Worm (Caenorhabditis elegans) whole organism, L4 larva: ENCODE data around the gene sfxn-1.2.

ENCODE experiments used
- D1046.2 ChIP-seq: fragments of 200-800 bp; sonication (Bioruptor generic); IDR thresholded peaks from 2 replicates; pipeline ENCODE4 v1.3.6; 2022; ENCODE audit warnings: missing genetic modification characterization, missing compliant biosample characterization
- F10B5.3 ChIP-seq: sonication (generic microtip); optimal IDR thresholded peaks from 2 replicates; lab custom pipeline; 2016; ENCODE audit warnings: mild to moderate bottlenecking, missing genetic modification characterization, missing compliant biosample characterization
- T20F7.1 ChIP-seq: fragments of 200-800 bp; sonication (Bioruptor generic); optimal IDR thresholded peaks from 2 replicates; lab custom pipeline; 2018; ENCODE audit warnings: mild to moderate bottlenecking, missing genetic modification characterization, missing compliant biosample characterization
- Y105C5A.15 ChIP-seq: fragments of 200-800 bp; sonication (Bioruptor generic); IDR thresholded peaks from 2 replicates; pipeline ENCODE4 v1.3.6; 2022; ENCODE audit warnings: missing genetic modification characterization, missing compliant biosample characterization
- Y48G9A.11 ChIP-seq: fragments of 200-800 bp; sonication (Bioruptor generic); IDR thresholded peaks from 2 replicates; pipeline ENCODE4 v1.3.6; 2022; ENCODE audit warnings: missing genetic modification reagents, missing genetic modification characterization, missing compliant biosample characterization
- Y5F2A.4 ChIP-seq: fragments of 200-800 bp; sonication (Bioruptor generic); optimal IDR thresholded peaks from 2 replicates; lab custom pipeline; 2018; ENCODE audit warnings: mild to moderate bottlenecking, missing genetic modification characterization, missing compliant biosample characterization
- Y75B8A.6 ChIP-seq: fragments of 200-800 bp; sonication (Bioruptor generic); IDR thresholded peaks from 2 replicates; pipeline ENCODE4 v1.3.6; 2022; ENCODE audit warnings: missing genetic modification reagents, missing genetic modification characterization, missing compliant biosample characterization
- ZK337.2 ChIP-seq: fragments of 200-800 bp; sonication (Bioruptor generic); IDR thresholded peaks from 2 replicates; pipeline ENCODE4 v1.3.6; 2022; ENCODE audit warnings: missing genetic modification reagents, missing genetic modification characterization, missing compliant biosample characterization
- ZK546.5 ChIP-seq, 2 experiments: sonication (generic microtip); optimal IDR thresholded peaks; 2 replicates each; lab custom pipeline; 2017; ENCODE audit warnings: missing biosample characterization in 2 of 2, missing genetic modification characterization in 2 of 2
- aly-2 ChIP-seq: sonication (generic microtip); optimal IDR thresholded peaks from 2 replicates; lab custom pipeline; 2018; ENCODE audit warnings: missing biosample characterization, missing genetic modification characterization
- attf-4 ChIP-seq: sonication (generic microtip); optimal IDR thresholded peaks from 3 replicates; lab custom pipeline; 2017; ENCODE audit warnings: missing biosample characterization, missing genetic modification characterization
- ceh-20 ChIP-seq: fragments of 200-800 bp; sonication (Bioruptor generic); IDR thresholded peaks from 2 replicates; pipeline ENCODE4 v1.3.6; 2022; ENCODE audit warnings: missing genetic modification reagents, missing genetic modification characterization, missing compliant biosample characterization
- ceh-32 ChIP-seq: sonication (generic microtip); optimal IDR thresholded peaks from 2 replicates; lab custom pipeline; 2016; ENCODE audit warnings: mild to moderate bottlenecking, missing genetic modification characterization, missing compliant biosample characterization; ENCODE audit not compliant: poor library complexity
- ceh-62 ChIP-seq: sonication (generic microtip); optimal IDR thresholded peaks from 2 replicates; lab custom pipeline; 2017; ENCODE audit warnings: missing biosample characterization, missing genetic modification characterization
- ceh-82 ChIP-seq: sonication (generic microtip); optimal IDR thresholded peaks from 2 replicates; lab custom pipeline; 2017; ENCODE audit warnings: missing biosample characterization, missing genetic modification characterization
- ces-1 ChIP-seq: fragments of 150-350 bp; sonication (generic microtip); optimal IDR thresholded peaks from 4 replicates; lab custom pipeline; 2014; ENCODE audit warnings: missing biosample characterization, missing genetic modification reagents, missing genetic modification characterization
- daf-16 ChIP-seq, 3 experiments: sonication (generic microtip); optimal IDR thresholded peaks; 2 replicates each; lab custom pipeline; 2016 to 2017; ENCODE audit warnings: missing genetic modification characterization in 3 of 3, missing genetic modification reagents in 3 of 3, mild to moderate bottlenecking in 2 of 3, missing compliant biosample characterization in 2 of 3, missing biosample characterization in 1 of 3, moderate library complexity in 1 of 3
- daf-8 ChIP-seq: fragments of 200-800 bp; sonication (Bioruptor generic); IDR thresholded peaks from 2 replicates; pipeline ENCODE4 v1.3.6; 2022; ENCODE audit warnings: missing genetic modification characterization, missing compliant biosample characterization
- dmd-6 ChIP-seq: fragments of 200-800 bp; sonication (Bioruptor generic); IDR thresholded peaks from 2 replicates; pipeline ENCODE4 v1.3.6; 2022; ENCODE audit warnings: missing genetic modification reagents, missing genetic modification characterization, missing compliant biosample characterization
- dpl-1 ChIP-seq: fragments of 150-350 bp; optimal IDR thresholded peaks from 2 replicates; lab custom pipeline; 2014; ENCODE audit warnings: missing biosample characterization, missing genetic modification reagents, missing genetic modification characterization
- dve-1 ChIP-seq: sonication (generic microtip); optimal IDR thresholded peaks from 2 replicates; lab custom pipeline; 2017; ENCODE audit warnings: antibody characterized with exemption, mild to moderate bottlenecking, missing genetic modification characterization, missing compliant biosample characterization; ENCODE audit not compliant: insufficient read depth
- egl-27 ChIP-seq: sonication (generic microtip); optimal IDR thresholded peaks from 3 replicates; lab custom pipeline; 2017; ENCODE audit warnings: missing biosample characterization, missing genetic modification reagents, missing genetic modification characterization
- fos-1 ChIP-seq: fragments of 150-350 bp; optimal IDR thresholded peaks from 2 replicates; lab custom pipeline; 2014; ENCODE audit warnings: missing biosample characterization, missing genetic modification characterization
- hif-1 ChIP-seq, 2 experiments: sonication (generic microtip); optimal IDR thresholded peaks; 2 replicates each; lab custom pipeline; 2016 to 2017; ENCODE audit warnings: missing compliant biosample characterization in 2 of 2, missing genetic modification characterization in 2 of 2, missing genetic modification reagents in 2 of 2, missing genotype in 2 of 2, mild to moderate bottlenecking in 1 of 2
- hlh-11 ChIP-seq: fragments of 200-800 bp; sonication (Bioruptor generic); optimal IDR thresholded peaks from 2 replicates; lab custom pipeline; 2018; ENCODE audit warnings: mild to moderate bottlenecking, missing genetic modification characterization, missing compliant biosample characterization
- hlh-30 ChIP-seq: sonication (generic microtip); optimal IDR thresholded peaks from 2 replicates; lab custom pipeline; 2017; ENCODE audit warnings: antibody characterized with exemption, mild to moderate bottlenecking, missing genetic modification characterization, missing compliant biosample characterization; ENCODE audit not compliant: insufficient read depth
- lin-1 ChIP-seq: fragments of 200-800 bp; sonication (Bioruptor generic); IDR thresholded peaks from 2 replicates; pipeline ENCODE4 v1.3.6; 2022; ENCODE audit warnings: missing genetic modification reagents, missing genetic modification characterization, missing compliant biosample characterization
- lin-13 ChIP-seq: fragments of 150-350 bp; optimal IDR thresholded peaks from 2 replicates; lab custom pipeline; 2014; ENCODE audit warnings: missing biosample characterization, missing genetic modification reagents, missing genetic modification characterization
- lin-15B ChIP-seq: fragments of 150-350 bp; sonication (generic microtip); optimal IDR thresholded peaks from 3 replicates; lab custom pipeline; 2014; ENCODE audit warnings: missing biosample characterization, missing genetic modification characterization
- lin-38 ChIP-seq: fragments of 200-800 bp; sonication (Bioruptor generic); IDR thresholded peaks from 2 replicates; pipeline ENCODE4 v1.3.6; 2022; ENCODE audit warnings: missing genetic modification reagents, missing genetic modification characterization, missing compliant biosample characterization
- madf-5 ChIP-seq, 2 experiments: fragments of 200-800 bp; sonication (Bioruptor generic); IDR thresholded peaks; 2 replicates each; pipeline ENCODE4 v1.3.6; 2022; ENCODE audit warnings: missing compliant biosample characterization in 2 of 2, missing genetic modification characterization in 2 of 2
- mep-1 ChIP-seq: fragments of 150-350 bp; sonication (generic microtip); optimal IDR thresholded peaks from 3 replicates; lab custom pipeline; 2014; ENCODE audit warnings: missing biosample characterization, missing genetic modification characterization
- mxl-2 ChIP-seq: fragments of 200-800 bp; sonication (Bioruptor generic); conservative IDR thresholded peaks from 2 replicates; pipeline ENCODE4 v1.3.6; 2022; ENCODE audit warnings: missing genetic modification reagents, missing genetic modification characterization, missing compliant biosample characterization
- nhr-10 ChIP-seq: fragments of 150-350 bp; optimal IDR thresholded peaks from 2 replicates; lab custom pipeline; 2014; ENCODE audit warnings: missing biosample characterization, missing genetic modification characterization
- nhr-102 ChIP-seq: sonication (generic microtip); optimal IDR thresholded peaks from 2 replicates; lab custom pipeline; 2016; ENCODE audit warnings: mild to moderate bottlenecking, missing genetic modification characterization, moderate library complexity, missing compliant biosample characterization
- nhr-42 ChIP-seq: fragments of 200-800 bp; sonication (Bioruptor generic); IDR thresholded peaks from 2 replicates; pipeline ENCODE4 v1.3.6; 2022; ENCODE audit warnings: missing genetic modification characterization, missing compliant biosample characterization
- nhr-48 ChIP-seq: sonication (generic microtip); optimal IDR thresholded peaks from 2 replicates; lab custom pipeline; 2016; ENCODE audit warnings: mild to moderate bottlenecking, missing genetic modification characterization, missing compliant biosample characterization
- nhr-77 ChIP-seq: fragments of 150-350 bp; optimal IDR thresholded peaks from 2 replicates; lab custom pipeline; 2014; ENCODE audit warnings: missing biosample characterization, missing genetic modification characterization
- pqm-1 ChIP-seq: sonication (generic microtip); optimal IDR thresholded peaks from 2 replicates; lab custom pipeline; 2017; ENCODE audit warnings: missing biosample characterization, missing genetic modification characterization
- set-16 ChIP-seq: fragments of 200-800 bp; sonication (Bioruptor generic); IDR thresholded peaks from 2 replicates; pipeline ENCODE4 v1.3.6; 2022; ENCODE audit warnings: missing genetic modification reagents, missing genetic modification characterization, missing compliant biosample characterization
- snpc-1.2 ChIP-seq: fragments of 200-800 bp; sonication (Bioruptor generic); IDR thresholded peaks from 2 replicates; pipeline ENCODE4 v1.3.6; 2022; ENCODE audit warnings: missing genetic modification reagents, missing genetic modification characterization, missing compliant biosample characterization
- spr-1 ChIP-seq: sonication (generic microtip); optimal IDR thresholded peaks from 2 replicates; lab custom pipeline; 2016; ENCODE audit warnings: mild to moderate bottlenecking, missing genetic modification characterization, missing compliant biosample characterization
- spr-3 ChIP-seq: fragments of 200-800 bp; sonication (Bioruptor generic); optimal IDR thresholded peaks from 2 replicates; lab custom pipeline; 2018; ENCODE audit warnings: mild to moderate bottlenecking, missing genetic modification characterization, missing compliant biosample characterization
- unc-130 ChIP-seq: sonication (generic microtip); optimal IDR thresholded peaks from 2 replicates; lab custom pipeline; 2016; ENCODE audit warnings: missing genetic modification reagents, missing genetic modification characterization, missing compliant biosample characterization
- unc-39 ChIP-seq: sonication (generic microtip); optimal IDR thresholded peaks from 2 replicates; lab custom pipeline; 2017; ENCODE audit warnings: missing biosample characterization, missing genetic modification characterization
- unc-62 ChIP-seq, 3 experiments: fragments of 150-350 bp in 1 of 3; sonication (generic microtip); optimal IDR thresholded peaks in 2 of 3; peaks in 1 of 3; 1 replicate in 1 of 3; 2 replicates in 2 of 3; lab custom pipeline; 2014 to 2017; ENCODE audit warnings: missing biosample characterization in 3 of 3, missing genetic modification characterization in 3 of 3, missing genetic modification reagents in 3 of 3, missing genotype in 1 of 3
- vab-7 ChIP-seq: fragments of 200-800 bp; sonication (Bioruptor generic); IDR thresholded peaks from 2 replicates; pipeline ENCODE4 v1.3.6; 2022; ENCODE audit warnings: missing genetic modification reagents, missing genetic modification characterization, missing compliant biosample characterization
- zfp-2 ChIP-seq: sonication (generic microtip); optimal IDR thresholded peaks from 2 replicates; lab custom pipeline; 2016; ENCODE audit warnings: mild to moderate bottlenecking, missing genetic modification characterization, missing compliant biosample characterization
- zfp-3 ChIP-seq: fragments of 200-800 bp; sonication (Bioruptor generic); conservative IDR thresholded peaks from 2 replicates; pipeline ENCODE4 v1.3.6; 2022; ENCODE audit warnings: missing genetic modification reagents, missing genetic modification characterization, missing compliant biosample characterization
- zip-2 ChIP-seq: fragments of 150-350 bp; optimal IDR thresholded peaks from 2 replicates; lab custom pipeline; 2014; ENCODE audit warnings: missing biosample characterization, missing genetic modification characterization

The sfxn-1.2 gene

DNA sequence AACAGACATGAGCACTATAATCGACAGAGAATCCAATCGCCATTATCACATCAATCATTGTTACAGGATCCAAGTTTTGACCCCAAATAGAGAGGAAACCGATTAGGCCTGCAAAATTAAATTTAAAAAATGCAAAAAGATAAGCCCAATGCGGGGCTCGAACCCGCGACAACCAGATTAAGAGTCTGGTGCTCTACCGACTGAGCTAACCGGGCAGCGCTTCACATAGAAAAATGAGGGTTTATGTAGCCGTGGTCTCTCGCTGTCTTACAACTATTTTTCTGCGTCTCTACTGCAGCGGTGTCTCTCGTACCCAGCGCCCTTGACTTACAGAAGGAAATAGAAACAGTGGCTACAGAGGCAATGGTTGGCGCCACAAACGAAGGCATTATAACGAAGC lies 28.2 kb upstream of the sfxn-1.2 start (continued):
- TF ChIP-seq lin-15B (tag; lab: Kevin White, UChicago) (no peak), ZK546.5 (tag; optimal IDR thresholded peaks at IDR 0.05; lab: Kevin White, UChicago) (no peak), nhr-10 (tag; lab: Kevin White, UChicago) (no peak), spr-1 (no peak), fos-1 (tag; lab: Kevin White, UChicago) (no peak), hlh-30 (peak; percentile 29), ceh-82 (tag; lab: Kevin White, UChicago) (no peak), lin-38 (GFP tag; lab: Robert Waterston, UW) (peak; percentile 83), hif-1 (tag; optimal IDR thresholded peaks at IDR 0.05; lab: Kevin White, UChicago) (peak in 1 of 2 experiments; percentile 40), unc-130 (peak; percentile 14), dve-1 (tag; lab: Kevin White, UChicago) (peak; percentile 38), lin-13 (GFP tag; lab: Kevin White, UChicago) (peak; percentile 30), aly-2 (tag; lab: Kevin White, UChicago) (no peak), zfp-3 (GFP tag; lab: Robert Waterston, UW) (no peak), spr-3 (GFP tag; lab: Kevin White, UChicago) (peak; percentile 29), vab-7 (GFP tag; lab: Robert Waterston, UW) (peak; percentile 80), egl-27 (tag; lab: Kevin White, UChicago) (no peak), unc-39 (no peak), T20F7.1 (GFP tag; lab: Kevin White, UChicago) (peak; percentile 3), hlh-11 (tag; lab: Kevin White, UChicago) (peak; percentile 45), nhr-77 (tag; lab: Kevin White, UChicago) (peak; percentile 43), pqm-1 (no peak), ZK337.2 (GFP tag; lab: Robert Waterston, UW) (peak; percentile 50; the same call in 1 of the 2 replicates), daf-8 (GFP tag; lab: Robert Waterston, UW) (no peak), mep-1 (tag; lab: Kevin White, UChicago) (peak; percentile 72), F10B5.3 (tag; lab: Kevin White, UChicago) (no peak), Y5F2A.4 (GFP tag; lab: Kevin White, UChicago) (peak; percentile 4), ceh-32 (tag; lab: Kevin White, UChicago) (no peak), nhr-48 (tag; lab: Kevin White, UChicago) (no peak), lin-1 (GFP tag; lab: Robert Waterston, UW) (peak; percentile 47; the same call in 1 of the 2 replicates), Y48G9A.11 (GFP tag; lab: Robert Waterston, UW) (peak; percentile 65; the same call in 1 of the 2 replicates), ceh-20 (GFP tag; lab: Robert Waterston, UW) (peak; percentile 51; the same call in 1 of the 2 replicates), daf-16 (GFP tag; optimal IDR thresholded peaks at IDR 0.05; lab: Kevin White, UChicago) (peak; percentile 8 to 39), daf-16 (tag; optimal IDR thresholded peaks at IDR 0.05; lab: Kevin White, UChicago) (peak; percentile 64), nhr-42 (GFP tag; lab: Robert Waterston, UW) (peak; percentile 74), set-16 (no peak; the same call in 1 of the 2 replicates), ceh-62 (tag; lab: Kevin White, UChicago) (no peak), dpl-1 (peak; percentile 20), unc-62 (GFP tag; optimal IDR thresholded peaks at IDR 0.05 in 1 of 2; lab: Kevin White, UChicago) (peak in 1 of 2 experiments; percentile 77), unc-62 (tag; optimal IDR thresholded peaks at IDR 0.05; lab: Kevin White, UChicago) (no peak), nhr-102 (tag; lab: Kevin White, UChicago) (peak; percentile 16), Y75B8A.6 (GFP tag; lab: Robert Waterston, UW) (no peak), Y105C5A.15 (peak; percentile 85), snpc-1.2 (peak; percentile 77; the same call in 1 of the 2 replicates), madf-5 (GFP tag; IDR thresholded peaks at IDR 0.05; lab: Robert Waterston, UW) (0 out of 4 replicates have a peak, but pooled peaks of 1 of the 2 experiments have one; percentile 52), mxl-2 (GFP tag; lab: Robert Waterston, UW) (peak; percentile 72; the same call in 1 of the 2 replicates), attf-4 (tag; lab: Kevin White, UChicago) (no peak), ces-1 (GFP tag; lab: Kevin White, UChicago) (no peak), zip-2 (tag; lab: Kevin White, UChicago) (peak; percentile 22), D1046.2 (GFP tag; lab: Robert Waterston, UW) (peak; percentile 83; the same call in 1 of the 2 replicates), dmd-6 (GFP tag; lab: Robert Waterston, UW) (peak; percentile 73), zfp-2 (tag; lab: Kevin White, UChicago) (no peak)
